Worm (Caenorhabditis elegans) whole organism, L4 larva: ENCODE measurements around the gene mlt-9.

Source experiments
- F49E8.2 ChIP-seq: sonication (generic microtip); optimal IDR thresholded peaks from 2 replicates; lab custom pipeline; 2016; ENCODE audit warnings: missing compliant biosample characterization, mild to moderate bottlenecking, missing genetic modification characterization, borderline replicate concordance
- T20F7.1 ChIP-seq: fragments of 200-800 bp; sonication (Bioruptor generic); optimal IDR thresholded peaks from 2 replicates; lab custom pipeline; 2018; ENCODE audit warnings: mild to moderate bottlenecking, missing genetic modification characterization, missing compliant biosample characterization
- Y48G9A.11 ChIP-seq: fragments of 200-800 bp; sonication (Bioruptor generic); IDR thresholded peaks from 2 replicates; pipeline ENCODE4 v1.3.6; 2022; ENCODE audit warnings: missing genetic modification reagents, missing genetic modification characterization, missing compliant biosample characterization
- aha-1 ChIP-seq: fragments of 150-350 bp; peaks from one replicate; lab custom pipeline; 2014; ENCODE audit warnings: missing biosample characterization, missing genetic modification characterization
- ama-1 ChIP-seq: fragments of 150-350 bp; optimal IDR thresholded peaks from 2 replicates; lab custom pipeline; 2014; ENCODE audit warnings: inconsistent platforms, mixed read lengths
- attf-4 ChIP-seq: sonication (generic microtip); optimal IDR thresholded peaks from 3 replicates; lab custom pipeline; 2017; ENCODE audit warnings: missing biosample characterization, missing genetic modification characterization
- ces-1 ChIP-seq: fragments of 150-350 bp; sonication (generic microtip); optimal IDR thresholded peaks from 4 replicates; lab custom pipeline; 2014; ENCODE audit warnings: missing biosample characterization, missing genetic modification reagents, missing genetic modification characterization
- ctbp-1 ChIP-seq: fragments of 200-800 bp; sonication (Bioruptor generic); IDR thresholded peaks from 2 replicates; pipeline ENCODE4 v1.3.6; 2022; ENCODE audit warnings: missing genetic modification reagents, missing genetic modification characterization, missing compliant biosample characterization
- daf-16 ChIP-seq, 3 experiments: sonication (generic microtip); optimal IDR thresholded peaks; 2 replicates each; lab custom pipeline; 2016 to 2017; ENCODE audit warnings: missing genetic modification characterization in 3 of 3, missing genetic modification reagents in 3 of 3, mild to moderate bottlenecking in 2 of 3, missing compliant biosample characterization in 2 of 3, missing biosample characterization in 1 of 3, moderate library complexity in 1 of 3
- daf-19 ChIP-seq: fragments of 200-800 bp; sonication (Bioruptor generic); conservative IDR thresholded peaks from 2 replicates; pipeline ENCODE4 v1.3.6; 2022; ENCODE audit warnings: missing genetic modification characterization, missing compliant biosample characterization
- dmd-8 ChIP-seq: fragments of 200-800 bp; sonication (Bioruptor generic); IDR thresholded peaks from 2 replicates; pipeline ENCODE4 v1.3.6; 2022; ENCODE audit warnings: missing genetic modification characterization, missing compliant biosample characterization
- egl-27 ChIP-seq: sonication (generic microtip); optimal IDR thresholded peaks from 3 replicates; lab custom pipeline; 2017; ENCODE audit warnings: missing biosample characterization, missing genetic modification reagents, missing genetic modification characterization
- fkh-10 ChIP-seq: fragments of 150-350 bp; optimal IDR thresholded peaks from 2 replicates; lab custom pipeline; 2014; ENCODE audit warnings: missing biosample characterization, missing genetic modification reagents, missing genetic modification characterization
- hif-1 ChIP-seq, 2 experiments: sonication (generic microtip); optimal IDR thresholded peaks; 2 replicates each; lab custom pipeline; 2016 to 2017; ENCODE audit warnings: missing compliant biosample characterization in 2 of 2, missing genetic modification characterization in 2 of 2, missing genetic modification reagents in 2 of 2, missing genotype in 2 of 2, mild to moderate bottlenecking in 1 of 2
- hlh-11 ChIP-seq: fragments of 200-800 bp; sonication (Bioruptor generic); optimal IDR thresholded peaks from 2 replicates; lab custom pipeline; 2018; ENCODE audit warnings: mild to moderate bottlenecking, missing genetic modification characterization, missing compliant biosample characterization
- hlh-30 ChIP-seq: sonication (generic microtip); optimal IDR thresholded peaks from 2 replicates; lab custom pipeline; 2017; ENCODE audit warnings: antibody characterized with exemption, mild to moderate bottlenecking, missing genetic modification characterization, missing compliant biosample characterization; ENCODE audit not compliant: insufficient read depth
- lim-7 ChIP-seq: fragments of 200-800 bp; sonication (Bioruptor generic); IDR thresholded peaks from 2 replicates; pipeline ENCODE4 v1.3.6; 2022; ENCODE audit warnings: missing genetic modification characterization, missing compliant biosample characterization
- lin-13 ChIP-seq: fragments of 150-350 bp; optimal IDR thresholded peaks from 2 replicates; lab custom pipeline; 2014; ENCODE audit warnings: missing biosample characterization, missing genetic modification reagents, missing genetic modification characterization
- lin-39 ChIP-seq: fragments of 150-350 bp; optimal IDR thresholded peaks from 2 replicates; lab custom pipeline; 2014; ENCODE audit warnings: missing biosample characterization, missing genetic modification reagents, missing genetic modification characterization
- madf-5 ChIP-seq, 2 experiments: fragments of 200-800 bp; sonication (Bioruptor generic); IDR thresholded peaks; 2 replicates each; pipeline ENCODE4 v1.3.6; 2022; ENCODE audit warnings: missing compliant biosample characterization in 2 of 2, missing genetic modification characterization in 2 of 2
- mdl-1 ChIP-seq, 2 experiments: fragments of 150-350 bp in 1 of 2; sonication (generic microtip) in 1 of 2; optimal IDR thresholded peaks; 2 replicates each; lab custom pipeline; 2014 to 2017; ENCODE audit warnings: missing biosample characterization in 2 of 2, missing genetic modification characterization in 2 of 2
- mdt-29 ChIP-seq: fragments of 200-800 bp; sonication (Bioruptor generic); IDR thresholded peaks from 2 replicates; pipeline ENCODE4 v1.3.6; 2022; ENCODE audit warnings: missing genetic modification reagents, missing genetic modification characterization, missing compliant biosample characterization
- mes-2 ChIP-seq: sonication (generic microtip); optimal IDR thresholded peaks from 2 replicates; lab custom pipeline; 2016; ENCODE audit warnings: missing genotype, mild to moderate bottlenecking, missing genetic modification characterization, missing compliant biosample characterization; ENCODE audit not compliant: poor library complexity, severe bottlenecking
- mxl-2 ChIP-seq: fragments of 200-800 bp; sonication (Bioruptor generic); conservative IDR thresholded peaks from 2 replicates; pipeline ENCODE4 v1.3.6; 2022; ENCODE audit warnings: missing genetic modification reagents, missing genetic modification characterization, missing compliant biosample characterization
- mxl-3 ChIP-seq: fragments of 200-800 bp; sonication (Bioruptor generic); optimal IDR thresholded peaks from 2 replicates; lab custom pipeline; 2018; ENCODE audit warnings: mild to moderate bottlenecking, missing genetic modification characterization, missing compliant biosample characterization
- nhr-28 ChIP-seq: fragments of 150-350 bp; optimal IDR thresholded peaks from 2 replicates; lab custom pipeline; 2014; ENCODE audit warnings: missing biosample characterization, missing genetic modification characterization
- nhr-48 ChIP-seq: sonication (generic microtip); optimal IDR thresholded peaks from 2 replicates; lab custom pipeline; 2016; ENCODE audit warnings: mild to moderate bottlenecking, missing genetic modification characterization, missing compliant biosample characterization
- nhr-6 ChIP-seq: fragments of 150-350 bp; optimal IDR thresholded peaks from 2 replicates; lab custom pipeline; 2014; ENCODE audit warnings: missing biosample characterization, missing genetic modification characterization
- nhr-77 ChIP-seq: fragments of 150-350 bp; optimal IDR thresholded peaks from 2 replicates; lab custom pipeline; 2014; ENCODE audit warnings: missing biosample characterization, missing genetic modification characterization
- pha-4 ChIP-seq, 2 experiments: fragments of 150-350 bp in 1 of 2; fragments of 200-800 bp in 1 of 2; sonication (Bioruptor generic) in 1 of 2; IDR thresholded peaks in 1 of 2; optimal IDR thresholded peaks in 1 of 2; 2 replicates each; pipeline versions ENCODE4 v1.3.6 to Lab custom; 2014 to 2022; ENCODE audit warnings: missing genetic modification characterization in 2 of 2, missing genetic modification reagents in 2 of 2, missing biosample characterization in 1 of 2, missing compliant biosample characterization in 1 of 2
- rbr-2 ChIP-seq: sonication (generic microtip); optimal IDR thresholded peaks from 2 replicates; lab custom pipeline; 2016; ENCODE audit warnings: missing genotype, missing genetic modification characterization, missing compliant biosample characterization
- saeg-2 ChIP-seq: fragments of 200-800 bp; sonication (Bioruptor generic); IDR thresholded peaks from 2 replicates; pipeline ENCODE4 v1.3.6; 2022; ENCODE audit warnings: missing genetic modification reagents, missing genetic modification characterization, missing compliant biosample characterization
- set-16 ChIP-seq: fragments of 200-800 bp; sonication (Bioruptor generic); IDR thresholded peaks from 2 replicates; pipeline ENCODE4 v1.3.6; 2022; ENCODE audit warnings: missing genetic modification reagents, missing genetic modification characterization, missing compliant biosample characterization
- snpc-1.2 ChIP-seq: fragments of 200-800 bp; sonication (Bioruptor generic); IDR thresholded peaks from 2 replicates; pipeline ENCODE4 v1.3.6; 2022; ENCODE audit warnings: missing genetic modification reagents, missing genetic modification characterization, missing compliant biosample characterization
- spr-1 ChIP-seq: sonication (generic microtip); optimal IDR thresholded peaks from 2 replicates; lab custom pipeline; 2016; ENCODE audit warnings: mild to moderate bottlenecking, missing genetic modification characterization, missing compliant biosample characterization
- unc-130 ChIP-seq: sonication (generic microtip); optimal IDR thresholded peaks from 2 replicates; lab custom pipeline; 2016; ENCODE audit warnings: missing genetic modification reagents, missing genetic modification characterization, missing compliant biosample characterization
- unc-62 ChIP-seq, 3 experiments: fragments of 150-350 bp in 1 of 3; sonication (generic microtip); optimal IDR thresholded peaks in 2 of 3; peaks in 1 of 3; 1 replicate in 1 of 3; 2 replicates in 2 of 3; lab custom pipeline; 2014 to 2017; ENCODE audit warnings: missing biosample characterization in 3 of 3, missing genetic modification characterization in 3 of 3, missing genetic modification reagents in 3 of 3, missing genotype in 1 of 3
- zag-1 ChIP-seq: fragments of 150-350 bp; optimal IDR thresholded peaks from 2 replicates; lab custom pipeline; 2014; ENCODE audit warnings: missing biosample characterization, missing genetic modification characterization
- zip-11 ChIP-seq: fragments of 200-800 bp; sonication (Bioruptor generic); IDR thresholded peaks from 2 replicates; pipeline ENCODE4 v1.3.6; 2022; ENCODE audit warnings: missing genetic modification characterization, missing compliant biosample characterization
- ztf-11 ChIP-seq: fragments of 150-350 bp; optimal IDR thresholded peaks from 2 replicates; lab custom pipeline; 2014; ENCODE audit warnings: missing biosample characterization, missing genetic modification characterization

The mlt-9 gene

ce11 chrX:15120545-15120944, 12.9 kb upstream of the mlt-9 start:
- TF ChIP-seq aha-1, result peak; percentile 91
- TF ChIP-seq mes-2, result no peak
- no peak for TF ChIP-seq mdt-29 (GFP tag; lab: Robert Waterston, UW)

- TF ChIP-seq saeg-2 (GFP tag; lab: Robert Waterston, UW), result no peak
- TF ChIP-seq daf-16 (GFP tag; optimal IDR thresholded peaks at IDR 0.05; lab: Kevin White, UChicago), result no peak
- TF ChIP-seq daf-16 (tag; optimal IDR thresholded peaks at IDR 0.05; lab: Kevin White, UChicago), result no peak
- no peak for TF ChIP-seq egl-27
- no peak for TF ChIP-seq Y48G9A.11 (GFP tag; lab: Robert Waterston, UW)
- TF ChIP-seq hif-1 (tag; optimal IDR thresholded peaks at IDR 0.05; lab: Kevin White, UChicago), result no peak
- TF ChIP-seq, all 104 proteins: peak for 0
Measured at ce11 chrX:15116514-15116913, 8.9 kb upstream of the mlt-9 start, which contains the start of gene R07D5.2. Gene R07D5.2 (minus strand): TSS chrX:15116614.

- TF ChIP-seq attf-4 (tag; lab: Kevin White, UChicago), result no peak
- no peak for TF ChIP-seq dmd-8 (GFP tag; lab: Robert Waterston, UW)
- no peak for TF ChIP-seq nhr-6 (tag; lab: Kevin White, UChicago)
- TF ChIP-seq unc-62 (GFP tag; optimal IDR thresholded peaks at IDR 0.05 in 1 of 2; lab: Kevin White, UChicago), result peak in 1 of 2 experiments; percentile 1
- no peak for TF ChIP-seq unc-62 (tag; optimal IDR thresholded peaks at IDR 0.05; lab: Kevin White, UChicago)
- TF ChIP-seq F49E8.2, result no peak
- no peak for TF ChIP-seq ama-1 (lab: Kevin White, UChicago)
- TF ChIP-seq ces-1, result no peak
Measured at ce11 chrX:15115748-15116147, 8.2 kb upstream of the mlt-9 start.

- TF ChIP-seq daf-16 (GFP tag; optimal IDR thresholded peaks at IDR 0.05; lab: Kevin White, UChicago) (no peak), daf-16 (tag; optimal IDR thresholded peaks at IDR 0.05; lab: Kevin White, UChicago) (no peak), unc-62 (GFP tag; optimal IDR thresholded peaks at IDR 0.05 in 1 of 2; lab: Kevin White, UChicago) (peak in 1 of 2 experiments; percentile 88), unc-62 (tag; optimal IDR thresholded peaks at IDR 0.05; lab: Kevin White, UChicago) (no peak)
- TF ChIP-seq, all 104 proteins: peak for 1
Measured at ce11 chrX:15112172-15112571, 4.6 kb upstream of the mlt-9 start.

ce11 chrX:15104963-15105493, 2.6 kb downstream of the mlt-9 start:
- TF ChIP-seq nhr-48 (tag; lab: Kevin White, UChicago) (peak; percentile 8), mxl-2 (no peak), hlh-11 (tag; lab: Kevin White, UChicago) (peak; percentile 35), snpc-1.2 (no peak), lin-13 (GFP tag; lab: Kevin White, UChicago) (no peak), madf-5 (GFP tag; IDR thresholded peaks at IDR 0.05; lab: Robert Waterston, UW) (no peak), daf-19 (GFP tag; lab: Robert Waterston, UW) (no peak), aha-1 (peak; percentile 15), lin-39 (tag; lab: Kevin White, UChicago) (no peak), hlh-30 (tag; lab: Kevin White, UChicago) (peak; percentile 22), mxl-3 (GFP tag; lab: Kevin White, UChicago) (no peak), rbr-2 (tag; lab: Kevin White, UChicago) (no peak), Y48G9A.11 (GFP tag; lab: Robert Waterston, UW) (no peak), unc-130 (GFP tag; lab: Kevin White, UChicago) (no peak), pha-4 (GFP tag; IDR thresholded peaks at IDR 0.05; lab: Robert Waterston, UW) (no peak), pha-4 (tag; optimal IDR thresholded peaks at IDR 0.05; lab: Kevin White, UChicago) (no peak), F49E8.2 (no peak), spr-1 (tag; lab: Kevin White, UChicago) (no peak), unc-62 (GFP tag; optimal IDR thresholded peaks at IDR 0.05 in 1 of 2; lab: Kevin White, UChicago) (peak in 1 of 2 experiments; percentile 93), unc-62 (tag; optimal IDR thresholded peaks at IDR 0.05; lab: Kevin White, UChicago) (no peak), zag-1 (no peak), set-16 (GFP tag; lab: Robert Waterston, UW) (no peak), fkh-10 (GFP tag; lab: Kevin White, UChicago) (no peak), ctbp-1 (GFP tag; lab: Robert Waterston, UW) (0 out of 2 replicates have a peak, but pooled peaks have one; percentile 23), zip-11 (GFP tag; lab: Robert Waterston, UW) (no peak), hif-1 (tag; optimal IDR thresholded peaks at IDR 0.05; lab: Kevin White, UChicago) (no peak), nhr-28 (tag; lab: Kevin White, UChicago) (peak; percentile 68), nhr-77 (tag; lab: Kevin White, UChicago) (no peak), T20F7.1 (GFP tag; lab: Kevin White, UChicago) (no peak), lim-7 (no peak), ztf-11 (no peak), mdl-1 (tag; optimal IDR thresholded peaks at IDR 0.05; lab: Kevin White, UChicago) (peak in 1 of 2 experiments; percentile 65)
